Worm (Caenorhabditis elegans): ENCODE results near the gene K08F8.15.

- TF ChIP-seq unc-55 (GFP tag; optimal IDR thresholded peaks at IDR 0.05) (no peak), sma-3 (GFP tag; optimal IDR thresholded peaks at IDR 0.05) (no peak), mbf-1 (tag; optimal IDR thresholded peaks at IDR 0.05) (no peak), snpc-4 (tag; optimal IDR thresholded peaks at IDR 0.05) (no peak), ama-1 (optimal IDR thresholded peaks at IDR 0.05) (no peak), R02D3.7 (tag; optimal IDR thresholded peaks at IDR 0.05) (no peak), mdl-1 (tag; optimal IDR thresholded peaks at IDR 0.05) (no peak), dmd-4 (tag; optimal IDR thresholded peaks at IDR 0.05) (no peak), nhr-77 (tag; optimal IDR thresholded peaks at IDR 0.05) (no peak), nhr-12 (tag; optimal IDR thresholded peaks at IDR 0.05) (no peak), nhr-10 (tag; optimal IDR thresholded peaks at IDR 0.05) (no peak)
Measured at ce11 chrII:8717579-8717978, 49.0 kb upstream of the K08F8.15 start.

All from whole organism, L2 larva.